Fruit fly (Drosophila melanogaster): ENCODE results near the gene CG12362.
A peak's percentile ranks its signal among the peaks of the same experiment; 100 is the strongest.

DNA sequence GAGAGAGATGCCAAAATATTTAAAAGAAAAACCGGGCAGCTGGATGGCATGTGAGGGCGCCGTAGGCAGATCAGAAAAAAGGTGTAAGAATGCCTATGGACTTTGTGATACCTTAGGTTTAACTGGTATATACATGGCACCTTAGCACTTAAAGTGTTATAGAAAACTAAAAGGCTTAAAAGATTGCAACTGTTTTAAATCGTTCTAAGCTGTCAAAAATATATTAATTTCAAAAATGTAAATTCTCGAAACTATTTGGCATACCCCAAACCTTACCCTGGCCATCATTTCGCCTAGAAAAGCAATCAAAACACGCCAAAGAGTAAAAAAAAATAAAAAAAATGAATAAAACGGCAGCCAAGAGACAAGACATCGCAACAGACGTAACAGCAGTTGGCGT is 34.4 kb downstream of the CG12362 start:
- TF ChIP-seq EcR (GFP tag; optimal IDR thresholded peaks at IDR 0.05) (no peak), Pif1A (GFP tag; optimal IDR thresholded peaks at IDR 0.05) (peak; percentile 13)

Measured in whole organism, pupa.